Worm (Caenorhabditis elegans) whole organism, mixed stage, embryonic: ENCODE results near the gene lrch-1.

ENCODE experiments used
- M03D4.4 ChIP-seq: sonication (generic microtip); optimal IDR thresholded peaks from 2 replicates; lab custom pipeline; 2017; ENCODE audit warnings: mild to moderate bottlenecking, missing genetic modification characterization, missing compliant biosample characterization
- bed-3 ChIP-seq: fragments of 200-800 bp; sonication (Bioruptor generic); optimal IDR thresholded peaks from 3 replicates; lab custom pipeline; 2018; ENCODE audit warnings: mild to moderate bottlenecking, missing genetic modification characterization, moderate library complexity, missing compliant biosample characterization
- blmp-1 ChIP-seq: fragments of 150-350 bp; optimal IDR thresholded peaks from 2 replicates; lab custom pipeline; 2014; ENCODE audit warnings: missing biosample characterization, missing genetic modification characterization
- ceh-39 ChIP-seq: fragments of 150-350 bp; optimal IDR thresholded peaks from 2 replicates; lab custom pipeline; 2014; ENCODE audit warnings: missing biosample characterization, missing genetic modification characterization
- ceh-43 ChIP-seq: fragments of 200-800 bp; sonication (Bioruptor generic); optimal IDR thresholded peaks from 2 replicates; lab custom pipeline; 2018; ENCODE audit warnings: mild to moderate bottlenecking, missing genetic modification characterization, moderate library complexity, missing compliant biosample characterization
- ceh-83 ChIP-seq: fragments of 200-800 bp; sonication (Bioruptor generic); optimal IDR thresholded peaks from 2 replicates; lab custom pipeline; 2018; ENCODE audit warnings: mild to moderate bottlenecking, missing genetic modification characterization, missing compliant biosample characterization
- ces-1 ChIP-seq: fragments of 150-350 bp; optimal IDR thresholded peaks from 2 replicates; lab custom pipeline; 2014; ENCODE audit warnings: missing biosample characterization, missing genetic modification reagents, missing genetic modification characterization
- cnd-1 ChIP-seq: fragments of 200-800 bp; sonication (Bioruptor generic); optimal IDR thresholded peaks from 2 replicates; lab custom pipeline; 2018; ENCODE audit warnings: mild to moderate bottlenecking, missing genetic modification characterization, missing compliant biosample characterization
- drap-1 ChIP-seq: fragments of 200-800 bp; sonication (Bioruptor generic); optimal IDR thresholded peaks from 3 replicates; lab custom pipeline; 2018; ENCODE audit warnings: mild to moderate bottlenecking, missing genetic modification characterization, missing compliant biosample characterization
- elt-1 ChIP-seq: sonication (generic microtip); optimal IDR thresholded peaks from 2 replicates; lab custom pipeline; 2017; ENCODE audit warnings: missing genetic modification characterization, mild to moderate bottlenecking, missing compliant biosample characterization, antibody characterized with exemption, moderate library complexity, borderline replicate concordance; ENCODE audit not compliant: insufficient read depth
- elt-3 ChIP-seq: fragments of 150-350 bp; optimal IDR thresholded peaks from 2 replicates; lab custom pipeline; 2014; ENCODE audit warnings: missing biosample characterization, missing genetic modification characterization
- flh-1 ChIP-seq: fragments of 200-800 bp; sonication (Bioruptor generic); optimal IDR thresholded peaks from 2 replicates; lab custom pipeline; 2018; ENCODE audit warnings: mild to moderate bottlenecking, missing genetic modification characterization, moderate library complexity, missing compliant biosample characterization
- ham-2 ChIP-seq: fragments of 200-800 bp; sonication (Bioruptor generic); optimal IDR thresholded peaks from 2 replicates; lab custom pipeline; 2018; ENCODE audit warnings: mild to moderate bottlenecking, missing genetic modification characterization, missing compliant biosample characterization
- hlh-1 ChIP-seq: fragments of 150-350 bp; optimal IDR thresholded peaks from 2 replicates; lab custom pipeline; 2014; ENCODE audit warnings: missing biosample characterization, missing genetic modification reagents, missing genetic modification characterization
- lin-13 ChIP-seq: fragments of 150-350 bp; optimal IDR thresholded peaks from 2 replicates; lab custom pipeline; 2014; ENCODE audit warnings: missing biosample characterization, missing genetic modification characterization
- lin-32 ChIP-seq: fragments of 200-800 bp; sonication (Bioruptor generic); optimal IDR thresholded peaks from 2 replicates; lab custom pipeline; 2018; ENCODE audit warnings: mild to moderate bottlenecking, missing genetic modification characterization, missing compliant biosample characterization
- lsy-2 ChIP-seq: fragments of 150-350 bp; optimal IDR thresholded peaks from 2 replicates; lab custom pipeline; 2014; ENCODE audit warnings: missing biosample characterization, missing genetic modification characterization
- mab-5 ChIP-seq: fragments of 150-350 bp; optimal IDR thresholded peaks from 2 replicates; lab custom pipeline; 2014; ENCODE audit warnings: missing biosample characterization, missing genetic modification characterization
- mep-1 ChIP-seq: fragments of 150-350 bp; optimal IDR thresholded peaks from 2 replicates; lab custom pipeline; 2017; ENCODE audit warnings: missing biosample characterization, missing genetic modification reagents, missing genetic modification characterization, inconsistent platforms
- mls-2 ChIP-seq: sonication (generic microtip); optimal IDR thresholded peaks from 2 replicates; lab custom pipeline; 2016; ENCODE audit warnings: mild to moderate bottlenecking, missing genetic modification characterization, moderate library complexity, missing compliant biosample characterization
- nhr-12 ChIP-seq: fragments of 150-350 bp; optimal IDR thresholded peaks from 2 replicates; lab custom pipeline; 2014; ENCODE audit warnings: missing biosample characterization, missing genetic modification characterization
- nhr-28 ChIP-seq: fragments of 150-350 bp; optimal IDR thresholded peaks from 2 replicates; lab custom pipeline; 2014; ENCODE audit warnings: missing biosample characterization, missing genetic modification characterization
- nhr-76 ChIP-seq: sonication (generic microtip); optimal IDR thresholded peaks from 2 replicates; lab custom pipeline; 2017; ENCODE audit warnings: missing biosample characterization, missing genetic modification characterization
- pha-4 ChIP-seq: fragments of 150-350 bp; optimal IDR thresholded peaks from 2 replicates; lab custom pipeline; 2018; ENCODE audit warnings: missing biosample characterization, missing genetic modification reagents, missing genetic modification characterization
- sem-2 ChIP-seq: fragments of 200-800 bp; sonication (Bioruptor generic); optimal IDR thresholded peaks from 2 replicates; lab custom pipeline; 2018; ENCODE audit warnings: mild to moderate bottlenecking, missing genetic modification characterization, missing compliant biosample characterization
- snpc-4 ChIP-seq: fragments of 150-350 bp; optimal IDR thresholded peaks from 2 replicates; lab custom pipeline; 2014; ENCODE audit warnings: missing biosample characterization, missing genetic modification characterization
- tbx-8 ChIP-seq: fragments of 200-800 bp; sonication (Bioruptor generic); optimal IDR thresholded peaks from 2 replicates; lab custom pipeline; 2018; ENCODE audit warnings: mild to moderate bottlenecking, missing genetic modification characterization, moderate library complexity, missing compliant biosample characterization
- unc-120 ChIP-seq: sonication (generic microtip); optimal IDR thresholded peaks from 2 replicates; lab custom pipeline; 2017; ENCODE audit warnings: missing genetic modification characterization, missing compliant biosample characterization; ENCODE audit not compliant: poor library complexity, severe bottlenecking
- unc-39 ChIP-seq: fragments of 150-350 bp; optimal IDR thresholded peaks from 2 replicates; lab custom pipeline; 2014; ENCODE audit warnings: missing biosample characterization, missing genetic modification characterization
- zip-8 ChIP-seq: fragments of 150-350 bp; optimal IDR thresholded peaks from 2 replicates; lab custom pipeline; 2014; ENCODE audit warnings: missing biosample characterization, missing genetic modification characterization
- ztf-11 ChIP-seq: fragments of 150-350 bp; optimal IDR thresholded peaks from 2 replicates; lab custom pipeline; 2014; ENCODE audit warnings: missing biosample characterization, missing genetic modification characterization

The lrch-1 gene

ce11 chrX:6184709-6185108, 31.7 kb downstream of the lrch-1 start, which contains the start of gene T13C5.2:
TSS of gene T13C5.2 (plus strand) at chrX:6185009.
- TF ChIP-seq tbx-8 (GFP tag; lab: Kevin White, UChicago) (no peak), flh-1 (GFP tag; lab: Kevin White, UChicago) (no peak), elt-1 (tag; lab: Kevin White, UChicago) (no peak), nhr-76 (tag; lab: Kevin White, UChicago) (no peak), sem-2 (GFP tag; lab: Kevin White, UChicago) (no peak), ceh-83 (GFP tag; lab: Kevin White, UChicago) (no peak), cnd-1 (tag; lab: Kevin White, UChicago) (no peak), lin-13 (tag; lab: Kevin White, UChicago) (no peak), unc-120 (tag; lab: Kevin White, UChicago) (no peak), mls-2 (tag; lab: Kevin White, UChicago) (no peak), ceh-39 (tag; lab: Kevin White, UChicago) (no peak), ham-2 (no peak), ztf-11 (tag; lab: Kevin White, UChicago) (no peak), lsy-2 (tag; lab: Kevin White, UChicago) (no peak), nhr-12 (tag; lab: Kevin White, UChicago) (no peak), mep-1 (tag; lab: Kevin White, UChicago) (no peak), lin-32 (GFP tag; lab: Kevin White, UChicago) (no peak), mab-5 (tag; lab: Kevin White, UChicago) (no peak), bed-3 (no peak), elt-3 (tag; lab: Kevin White, UChicago) (no peak)

- TF ChIP-seq elt-1 (tag; lab: Kevin White, UChicago) (no peak), mab-5 (tag; lab: Kevin White, UChicago) (no peak), M03D4.4 (tag; lab: Kevin White, UChicago) (no peak), pha-4 (no peak), unc-120 (tag; lab: Kevin White, UChicago) (no peak), drap-1 (GFP tag; lab: Kevin White, UChicago) (no peak), unc-39 (tag; lab: Kevin White, UChicago) (no peak), ham-2 (no peak), lin-32 (GFP tag; lab: Kevin White, UChicago) (no peak), hlh-1 (tag; lab: Kevin White, UChicago) (no peak), nhr-76 (tag; lab: Kevin White, UChicago) (no peak), blmp-1 (no peak), mls-2 (tag; lab: Kevin White, UChicago) (no peak), lin-13 (tag; lab: Kevin White, UChicago) (no peak), ceh-83 (GFP tag; lab: Kevin White, UChicago) (no peak), flh-1 (GFP tag; lab: Kevin White, UChicago) (no peak), elt-3 (tag; lab: Kevin White, UChicago) (no peak), sem-2 (GFP tag; lab: Kevin White, UChicago) (no peak), nhr-28 (tag; lab: Kevin White, UChicago) (no peak), ces-1 (GFP tag; lab: Kevin White, UChicago) (no peak)
- TF ChIP-seq, all 35 proteins: peak for 0
Measured at ce11 chrX:6180293-6180692, 36.2 kb downstream of the lrch-1 start, which contains the start of gene T13C5.7. TSS of gene T13C5.7 (plus strand) at chrX:6180593.

ce11 chrX:6178989-6179388, 37.5 kb downstream of the lrch-1 start:
- TF ChIP-seq blmp-1 = peak; percentile 73
- no peak for TF ChIP-seq tbx-8 (GFP tag; lab: Kevin White, UChicago)

ce11 chrX:6177944-6178566, 38.4 kb downstream of the lrch-1 start, which contains the start of the genes T25B2.4 and T13C5.3:
TSS of gene T25B2.4 (plus strand) at chrX:6178244.
TSS of gene T13C5.3 (plus strand) at chrX:6178516.
- TF ChIP-seq lin-13 (tag; lab: Kevin White, UChicago) (no peak), bed-3 (no peak), M03D4.4 (tag; lab: Kevin White, UChicago) (no peak), flh-1 (GFP tag; lab: Kevin White, UChicago) (no peak), pha-4 (no peak), ham-2 (no peak), tbx-8 (GFP tag; lab: Kevin White, UChicago) (no peak), ceh-43 (GFP tag; lab: Kevin White, UChicago) (no peak), zip-8 (tag; lab: Kevin White, UChicago) (no peak), nhr-28 (tag; lab: Kevin White, UChicago) (no peak), mls-2 (tag; lab: Kevin White, UChicago) (no peak), ceh-83 (GFP tag; lab: Kevin White, UChicago) (no peak), snpc-4 (tag; lab: Kevin White, UChicago) (no peak)
